Fruit fly (Drosophila melanogaster) whole organism, wandering third instar larva: ENCODE results near the gene NimB5.

Experiments used
- Abd-B ChIP-seq: fragments of >200 bp; optimal IDR thresholded peaks from 2 replicates; lab custom pipeline; 2017; ENCODE audit warnings: missing biosample characterization, missing genetic modification characterization
- Hnf4 ChIP-seq: fragments of 200-800 bp; sonication (Bioruptor generic); optimal IDR thresholded peaks from 2 replicates; lab custom pipeline; 2016; ENCODE audit warnings: missing biosample characterization, mild to moderate bottlenecking, missing genetic modification characterization
- fru ChIP-seq: fragments of 200-800 bp; sonication (Bioruptor generic); optimal IDR thresholded peaks from 3 replicates; lab custom pipeline; 2016; ENCODE audit warnings: missing biosample characterization, mild to moderate bottlenecking, missing genetic modification characterization
- pan ChIP-seq: fragments of >200 bp; optimal IDR thresholded peaks from 2 replicates; lab custom pipeline; 2017
- sage ChIP-seq: fragments of 200-800 bp; sonication (Bioruptor generic); optimal IDR thresholded peaks from 2 replicates; lab custom pipeline; 2016; ENCODE audit warnings: missing biosample characterization, mild to moderate bottlenecking, missing genetic modification characterization

DNA sequence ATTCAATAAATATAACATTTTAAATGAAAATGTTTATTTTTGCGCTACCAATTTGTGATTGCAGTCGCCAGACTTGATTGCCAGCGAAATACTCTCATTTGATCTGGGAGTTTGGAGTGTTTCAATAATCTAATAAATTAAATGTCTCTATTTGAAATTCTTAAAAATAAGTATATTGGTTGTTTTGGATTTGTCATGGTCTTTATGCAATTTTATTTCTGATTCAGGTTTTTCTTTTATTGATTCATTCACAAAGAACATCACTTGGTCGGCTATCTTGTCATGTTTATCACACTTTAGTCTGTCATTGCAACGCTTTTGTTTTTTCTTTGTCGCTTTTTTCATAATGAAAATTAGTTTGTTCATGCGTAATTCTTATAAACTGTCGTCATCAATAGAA lies 29.0 kb downstream of the NimB5 start:
- no peak for TF ChIP-seq pan (lab: Kevin White, UChicago)
- no peak for TF ChIP-seq Abd-B (GFP tag; lab: Kevin White, UChicago)
- peak; percentile 6 for TF ChIP-seq sage (GFP tag; lab: Kevin White, UChicago)
- TF ChIP-seq fru (GFP tag; lab: Kevin White, UChicago) = no peak
- no peak for TF ChIP-seq Hnf4 (GFP tag; lab: Kevin White, UChicago)
